Fruit fly (Drosophila melanogaster): ENCODE results near the gene rols.

Gene rols

DNA sequence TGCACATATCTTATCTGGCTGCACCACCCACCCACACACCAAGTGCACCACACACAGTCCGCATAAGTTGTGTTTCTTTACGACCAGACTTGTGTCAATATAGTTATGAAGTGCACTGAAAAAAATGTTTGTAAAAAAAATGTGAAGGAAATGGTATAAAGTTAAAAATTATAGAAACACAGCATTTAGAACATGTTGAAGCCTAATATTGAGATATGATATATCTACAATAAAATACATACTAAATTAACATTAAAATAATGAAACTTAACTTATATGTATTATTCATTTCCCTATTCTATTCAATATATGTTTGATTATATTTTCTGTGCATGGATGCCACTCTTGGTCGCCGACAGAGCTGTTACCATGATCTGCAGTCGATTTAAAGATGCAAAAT lies 48.3 kb upstream of the rols start (continued):
- TF ChIP-seq CG8119 (GFP tag; IDR thresholded peaks at IDR 0.05), result peak; percentile 44; the same call in 1 of the 3 replicates
- TF ChIP-seq CG6276 (GFP tag; optimal IDR thresholded peaks at IDR 0.05), result peak; percentile 16
- TF ChIP-seq topi (GFP tag; optimal IDR thresholded peaks at IDR 0.05), result peak; percentile 4
- TF ChIP-seq salr (GFP tag; optimal IDR thresholded peaks at IDR 0.05), result peak in 1 of 2 experiments; percentile 45
- TF ChIP-seq svp (GFP tag), result peak; percentile 73
- no peak for TF ChIP-seq CG1621 (tag; optimal IDR thresholded peaks at IDR 0.05)
- TF ChIP-seq CG8632 (GFP tag; optimal IDR thresholded peaks at IDR 0.05), result peak; percentile 8
- TF ChIP-seq Ets96B (tag; optimal IDR thresholded peaks at IDR 0.05), result peak; percentile 57
- no peak for TF ChIP-seq Gug (GFP tag; IDR thresholded peaks at IDR 0.05)

DNA sequence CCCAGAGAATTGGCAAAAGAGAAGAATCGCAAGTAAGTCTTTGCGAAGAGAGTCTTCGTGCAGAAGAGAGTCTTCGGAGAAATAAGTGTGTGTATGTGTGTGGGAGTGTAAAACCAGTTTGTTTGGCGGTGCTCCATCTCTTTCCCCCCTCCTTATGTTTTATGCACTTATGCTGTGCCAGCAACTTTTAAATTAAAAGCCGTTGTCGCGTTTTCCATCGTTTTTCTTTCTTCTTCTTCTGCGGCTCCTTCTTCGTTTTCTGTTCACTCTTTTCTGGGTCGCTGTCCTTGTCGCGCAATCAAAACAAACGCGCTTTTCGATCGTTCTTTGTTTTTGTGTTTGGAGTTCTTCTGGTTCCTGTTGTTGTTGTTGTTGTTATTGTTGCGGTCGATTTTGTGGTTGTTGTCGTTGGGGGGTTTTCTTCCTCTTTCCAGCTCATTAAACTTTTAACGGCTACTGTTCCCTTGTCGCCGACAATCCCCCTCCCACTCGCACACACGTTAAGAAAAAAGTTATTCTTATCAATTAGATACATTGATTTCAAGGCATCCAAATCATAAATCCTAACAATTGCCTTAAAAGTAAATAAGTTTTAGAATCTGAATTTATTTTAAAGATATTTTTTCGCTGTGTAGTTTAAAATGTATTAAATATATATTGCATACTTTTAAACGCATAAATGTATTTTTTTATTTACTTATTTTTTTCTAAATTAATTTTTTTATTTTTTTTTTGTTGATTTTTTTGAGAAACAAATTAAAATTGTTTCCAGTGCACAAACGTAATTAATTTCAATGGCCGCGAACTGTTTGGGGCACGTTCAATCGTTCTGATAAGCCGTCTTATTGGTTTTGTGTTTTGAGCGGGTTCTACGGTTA lies 46.7 kb upstream of the rols start:
- TF ChIP-seq Eip93F (GFP tag; optimal IDR thresholded peaks at IDR 0.05) (peak; percentile 17), CG1621 (tag; optimal IDR thresholded peaks at IDR 0.05) (peak; percentile 21), achi (GFP tag; optimal IDR thresholded peaks at IDR 0.05) (peak; percentile 80), svp (GFP tag) (peak; percentile 93), CG6808 (GFP tag; optimal IDR thresholded peaks at IDR 0.05) (peak; percentile 62), CG16779 (tag; optimal IDR thresholded peaks at IDR 0.05) (peak; percentile 13), lz (GFP tag; optimal IDR thresholded peaks at IDR 0.05) (peak; percentile 74), Ets96B (tag; optimal IDR thresholded peaks at IDR 0.05) (peak; percentile 82), cyc (GFP tag; optimal IDR thresholded peaks at IDR 0.05) (peak; percentile 77), CG6163 (GFP tag; IDR thresholded peaks at IDR 0.05) (peak; percentile 63), CG11294 (GFP tag; IDR thresholded peaks at IDR 0.05) (peak; percentile 39; the same call in 1 of the 2 replicates), Sox14 (GFP tag; optimal IDR thresholded peaks at IDR 0.05) (peak; percentile 77), fd85E (GFP tag; optimal IDR thresholded peaks at IDR 0.05) (no peak), spab (GFP tag; optimal IDR thresholded peaks at IDR 0.05) (peak; percentile 63), CG8632 (GFP tag; optimal IDR thresholded peaks at IDR 0.05) (peak; percentile 87), Eip78C (GFP tag) (peak; percentile 95), CG4318 (GFP tag; optimal IDR thresholded peaks at IDR 0.05) (peak; percentile 54), CG3032 (tag; optimal IDR thresholded peaks at IDR 0.05) (peak; percentile 88), CG11762 (GFP tag; optimal IDR thresholded peaks at IDR 0.05; ENCODE audit: insufficient read depth) (peak; percentile 59), CG10669 (GFP tag; optimal IDR thresholded peaks at IDR 0.05) (peak; percentile 69), CG15336 (GFP tag; IDR thresholded peaks at IDR 0.05) (peak; percentile 72), Hr4 (GFP tag; optimal IDR thresholded peaks at IDR 0.05) (peak; percentile 35), Hr38 (GFP tag; optimal IDR thresholded peaks at IDR 0.05) (no peak), Eip75B (GFP tag; optimal IDR thresholded peaks at IDR 0.05) (peak; percentile 65), Ets21C (GFP tag; optimal IDR thresholded peaks at IDR 0.05) (peak; percentile 31), esn (GFP tag; optimal IDR thresholded peaks at IDR 0.05) (peak; percentile 84), OdsH (GFP tag; optimal IDR thresholded peaks at IDR 0.05) (peak; percentile 83), dac (GFP tag; optimal IDR thresholded peaks at IDR 0.05) (peak; percentile 4), fd59A (GFP tag; optimal IDR thresholded peaks at IDR 0.05) (peak; percentile 26), Blimp-1 (GFP tag; optimal IDR thresholded peaks at IDR 0.05) (peak; percentile 73), Hr39 (GFP tag; optimal IDR thresholded peaks at IDR 0.05) (peak; percentile 75), CG7368 (GFP tag; optimal IDR thresholded peaks at IDR 0.05) (peak; percentile 58), eg (GFP tag; IDR thresholded peaks at IDR 0.05) (peak; percentile 70), acj6 (GFP tag; optimal IDR thresholded peaks at IDR 0.05) (peak; percentile 83), dsx (GFP tag; optimal IDR thresholded peaks at IDR 0.05; ENCODE audit: poor library complexity, severe bottlenecking) (peak; percentile 83), topi (GFP tag; optimal IDR thresholded peaks at IDR 0.05) (peak; percentile 82), CG8319 (GFP tag; optimal IDR thresholded peaks at IDR 0.05) (peak; percentile 60), net (GFP tag; optimal IDR thresholded peaks at IDR 0.05) (peak; percentile 79), vri (GFP tag; optimal IDR thresholded peaks at IDR 0.05) (peak; percentile 50), CG34406 (GFP tag; optimal IDR thresholded peaks at IDR 0.05) (peak; percentile 84), Gug (GFP tag; IDR thresholded peaks at IDR 0.05) (peak; percentile 63; the same call in 1 of the 2 replicates), CG32006 (GFP tag; optimal IDR thresholded peaks at IDR 0.05) (peak; percentile 80), CG8119 (GFP tag; IDR thresholded peaks at IDR 0.05) (peak; percentile 75), fkh (GFP tag; optimal IDR thresholded peaks at IDR 0.05) (peak; percentile 7)

Data from whole organism, prepupa.